Worm (Caenorhabditis elegans): ENCODE measurements around the gene dhc-3.

DNA sequence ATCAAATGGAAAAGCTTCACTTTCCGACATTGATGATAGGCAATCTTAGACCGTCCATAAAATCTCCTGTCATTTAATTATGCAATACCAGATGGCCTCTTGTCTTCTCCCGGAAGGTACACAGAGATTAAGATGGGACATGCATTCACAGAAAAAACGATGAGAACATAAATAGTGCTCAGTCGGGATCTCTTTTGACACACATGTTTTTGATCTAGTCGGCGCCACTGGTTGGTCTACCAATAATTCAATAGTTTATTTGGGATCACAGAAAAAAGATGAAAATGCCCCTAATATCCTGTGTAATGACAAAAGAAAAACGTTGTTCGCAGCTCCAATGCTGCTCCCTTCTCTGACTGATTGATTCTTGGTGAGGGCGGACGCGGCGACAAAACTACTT, 22.3 kb downstream of the dhc-3 start:
- TF ChIP-seq tbx-37 (GFP tag; conservative IDR thresholded peaks at IDR 0.05) (no peak), ama-1 (optimal IDR thresholded peaks at IDR 0.05) (no peak), hnd-1 (tag; optimal IDR thresholded peaks at IDR 0.05) (no peak), scrt-1 (GFP tag; IDR thresholded peaks at IDR 0.05) (no peak), F13C5.2 (tag; optimal IDR thresholded peaks at IDR 0.05) (no peak), sea-1 (GFP tag; conservative IDR thresholded peaks at IDR 0.05) (no peak), pes-1 (GFP tag; IDR thresholded peaks at IDR 0.05) (no peak), tbx-11 (GFP tag; IDR thresholded peaks at IDR 0.05) (no peak), ceh-36 (tag; optimal IDR thresholded peaks at IDR 0.05) (no peak), tra-4 (tag; optimal IDR thresholded peaks at IDR 0.05) (no peak), flt-1 (GFP tag; IDR thresholded peaks at IDR 0.05) (no peak), ets-7 (tag; optimal IDR thresholded peaks at IDR 0.05) (no peak), hmg-4 (GFP tag; optimal IDR thresholded peaks at IDR 0.05) (no peak)

Measured in whole organism, early embryonic.